Fruit fly (Drosophila melanogaster): Measurements from ENCODE around the gene Argk2.

Argk2 gene

dm6 chr3L:9042200-9042988 lies 4.8 kb upstream of the Argk2 start (continued):
- peak; percentile 34; the same call in 1 of the 2 replicates for TF ChIP-seq sisA (GFP tag; IDR thresholded peaks at IDR 0.05)
- peak; percentile 55 for TF ChIP-seq Sox100B (GFP tag; optimal IDR thresholded peaks at IDR 0.05)
- TF ChIP-seq aop (GFP tag; IDR thresholded peaks at IDR 0.05): no peak
- TF ChIP-seq HLH54F (GFP tag; optimal IDR thresholded peaks at IDR 0.05): no peak
- TF ChIP-seq dati (GFP tag; IDR thresholded peaks at IDR 0.05): 0 out of 2 replicates have a peak, but pooled peaks have one; percentile 11
- TF ChIP-seq CG4404 (GFP tag; IDR thresholded peaks at IDR 0.05): no peak
- TF ChIP-seq CG43689 (GFP tag; IDR thresholded peaks at IDR 0.05): no peak
- no peak for TF ChIP-seq fu2 (GFP tag; optimal IDR thresholded peaks at IDR 0.05)
- TF ChIP-seq cad (GFP tag; optimal IDR thresholded peaks at IDR 0.05): peak; percentile 92
- TF ChIP-seq Myb (GFP tag; optimal IDR thresholded peaks at IDR 0.05): no peak
- TF ChIP-seq CG16815 (GFP tag; optimal IDR thresholded peaks at IDR 0.05): no peak
- TF ChIP-seq Eip74EF (GFP tag; optimal IDR thresholded peaks at IDR 0.05): peak in 1 of 2 experiments; percentile 25
- no peak for TF ChIP-seq pho (GFP tag; optimal IDR thresholded peaks at IDR 0.05)
- no peak for TF ChIP-seq pnt (GFP tag; optimal IDR thresholded peaks at IDR 0.05)
- TF ChIP-seq CG17612 (GFP tag; IDR thresholded peaks at IDR 0.05): no peak
- TF ChIP-seq CG9727 (GFP tag; optimal IDR thresholded peaks at IDR 0.05): peak; percentile 24
- peak; percentile 86 for TF ChIP-seq Blimp-1 (GFP tag; optimal IDR thresholded peaks at IDR 0.05)
- no peak for TF ChIP-seq Dip3 (GFP tag; optimal IDR thresholded peaks at IDR 0.05)
- TF ChIP-seq CG11695 (GFP tag; IDR thresholded peaks at IDR 0.05): peak; percentile 29; the same call in 1 of the 3 replicates
- peak; percentile 59; the same call in 2 of the 3 replicates for TF ChIP-seq ci (GFP tag; IDR thresholded peaks at IDR 0.05)
- TF ChIP-seq CG6765 (GFP tag; optimal IDR thresholded peaks at IDR 0.05): no peak
- TF ChIP-seq CG8388 (GFP tag; optimal IDR thresholded peaks at IDR 0.05): peak; percentile 51
- TF ChIP-seq Hr3 (GFP tag; optimal IDR thresholded peaks at IDR 0.05): peak; percentile 21
- TF ChIP-seq fd102C (GFP tag; optimal IDR thresholded peaks at IDR 0.05): peak; percentile 57
- TF ChIP-seq onecut (GFP tag; IDR thresholded peaks at IDR 0.05): 0 out of 2 replicates have a peak, but pooled peaks have one; percentile 13
- peak; percentile 64 for TF ChIP-seq CG11504 (tag; optimal IDR thresholded peaks at IDR 0.05)
- no peak for TF ChIP-seq ems (GFP tag; optimal IDR thresholded peaks at IDR 0.05)
- no peak for TF ChIP-seq eve (GFP tag; optimal IDR thresholded peaks at IDR 0.05)
- no peak for TF ChIP-seq cg (GFP tag; optimal IDR thresholded peaks at IDR 0.05)
- TF ChIP-seq D19B (GFP tag; optimal IDR thresholded peaks at IDR 0.05): no peak
- no peak for TF ChIP-seq CG4617 (GFP tag; optimal IDR thresholded peaks at IDR 0.05; ENCODE audit: borderline replicate concordance)
- TF ChIP-seq CG4282 (GFP tag; optimal IDR thresholded peaks at IDR 0.05): no peak
- TF ChIP-seq CG11723 (GFP tag; optimal IDR thresholded peaks at IDR 0.05): no peak
- peak; percentile 76 for TF ChIP-seq gsb-n (tag; optimal IDR thresholded peaks at IDR 0.05)
- TF ChIP-seq Dref (GFP tag; IDR thresholded peaks at IDR 0.05): no peak
- no peak for TF ChIP-seq CG11456 (GFP tag; IDR thresholded peaks at IDR 0.05)
- TF ChIP-seq caup (GFP tag; optimal IDR thresholded peaks at IDR 0.05; ENCODE audit: severe bottlenecking): no peak
- no peak for TF ChIP-seq tio (GFP tag; optimal IDR thresholded peaks at IDR 0.05)
- no peak for TF ChIP-seq CG3065 (GFP tag; optimal IDR thresholded peaks at IDR 0.05)
- no peak for TF ChIP-seq gt (GFP tag; IDR thresholded peaks at IDR 0.05)
- TF ChIP-seq CG4820 (GFP tag; optimal IDR thresholded peaks at IDR 0.05): no peak
- TF ChIP-seq zfh1 (GFP tag; IDR thresholded peaks at IDR 0.05): peak; percentile 75
- no peak for TF ChIP-seq pfk (GFP tag; optimal IDR thresholded peaks at IDR 0.05)
- TF ChIP-seq CG14014 (GFP tag; IDR thresholded peaks at IDR 0.05): no peak
- TF ChIP-seq Adf1 (GFP tag; IDR thresholded peaks at IDR 0.05): no peak
- no peak for TF ChIP-seq CG11560 (tag; IDR thresholded peaks at IDR 0.05)
- TF ChIP-seq gem (tag; optimal IDR thresholded peaks at IDR 0.05): peak; percentile 75
- TF ChIP-seq emc (GFP tag; optimal IDR thresholded peaks at IDR 0.05): no peak
- no peak for TF ChIP-seq toy (GFP tag; IDR thresholded peaks at IDR 0.05)
- no peak for TF ChIP-seq Opbp (GFP tag; IDR thresholded peaks at IDR 0.05; ENCODE audit: partially characterized antibody)
